Fruit fly (Drosophila melanogaster): ENCODE measurements around the gene Rbf.

DNA sequence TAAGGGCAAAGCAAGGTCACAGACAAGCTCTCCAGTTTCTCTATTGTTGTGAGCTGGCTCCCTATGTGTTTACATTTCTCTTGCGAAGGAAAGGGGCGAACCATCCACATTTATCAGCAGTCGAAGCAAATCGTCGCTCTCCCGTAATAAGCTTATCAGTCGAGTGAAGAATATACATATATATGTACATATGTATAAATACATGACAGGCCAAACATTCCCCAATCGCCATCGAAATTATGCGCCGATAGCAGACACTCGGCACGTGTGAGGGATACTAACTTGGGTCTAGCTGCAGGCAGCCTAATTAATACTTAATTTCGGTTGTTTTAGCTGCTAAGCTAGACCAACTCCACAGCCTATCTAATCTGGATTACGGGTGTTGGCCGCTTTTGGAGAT lies 44.4 kb downstream of the Rbf start:
- TF ChIP-seq dsx (GFP tag; optimal IDR thresholded peaks at IDR 0.05; ENCODE audit: poor library complexity, severe bottlenecking) (no peak), fd59A (GFP tag; optimal IDR thresholded peaks at IDR 0.05) (no peak)
